Fruit fly (Drosophila melanogaster): ENCODE results near the gene Argk2.

The Argk2 gene

DNA sequence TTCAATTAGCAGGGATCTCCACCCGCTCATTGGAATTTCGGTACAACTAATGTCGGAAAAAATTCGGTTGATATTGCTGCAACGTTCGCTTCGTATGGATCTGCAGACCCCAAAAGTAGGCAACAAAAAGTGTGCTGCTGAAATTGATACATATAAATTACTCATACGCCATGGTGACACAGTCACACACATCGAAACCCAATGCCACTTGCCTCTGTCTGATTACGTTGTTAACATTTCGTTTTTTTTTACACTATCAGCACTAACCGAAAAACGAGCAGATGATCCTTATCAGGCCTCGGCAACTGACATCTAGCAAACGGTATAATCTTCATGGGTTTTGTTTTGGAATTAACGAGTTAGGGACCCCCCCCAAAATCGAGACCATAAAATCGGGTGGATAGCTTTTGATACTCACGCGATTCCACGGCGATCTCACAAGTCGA, 47.8 kb downstream of the Argk2 start (continued):
- peak; percentile 71 for TF ChIP-seq Myb (GFP tag; optimal IDR thresholded peaks at IDR 0.05)

dm6 chr3L:9095704-9096103, 48.5 kb downstream of the Argk2 start:
- no peak for TF ChIP-seq CG10147 (GFP tag; optimal IDR thresholded peaks at IDR 0.05)
- TF ChIP-seq Poxn (GFP tag; IDR thresholded peaks at IDR 0.05) = no peak
- no peak for TF ChIP-seq CG4730 (GFP tag; IDR thresholded peaks at IDR 0.05)
- TF ChIP-seq da (GFP tag; optimal IDR thresholded peaks at IDR 0.05) = no peak
- no peak for TF ChIP-seq Atf6 (GFP tag; IDR thresholded peaks at IDR 0.05)
- TF ChIP-seq sqz (GFP tag; optimal IDR thresholded peaks at IDR 0.05) = peak; percentile 43
- peak; percentile 22; the same call in 1 of the 3 replicates for TF ChIP-seq ci (GFP tag; IDR thresholded peaks at IDR 0.05)
- TF ChIP-seq CG7963 (GFP tag; IDR thresholded peaks at IDR 0.05; ENCODE audit: partially characterized antibody) = no peak
- no peak for TF ChIP-seq CG7786 (GFP tag; optimal IDR thresholded peaks at IDR 0.05)
- TF ChIP-seq sc (optimal IDR thresholded peaks at IDR 0.05) = no peak
- TF ChIP-seq sc (GFP tag; optimal IDR thresholded peaks at IDR 0.05) = no peak
- TF ChIP-seq CG6654 (GFP tag; optimal IDR thresholded peaks at IDR 0.05) = no peak
- TF ChIP-seq zen2 (GFP tag; IDR thresholded peaks at IDR 0.05; ENCODE audit: partially characterized antibody) = no peak
- TF ChIP-seq pum (GFP tag; optimal IDR thresholded peaks at IDR 0.05) = no peak
- no peak for TF ChIP-seq jing (GFP tag; optimal IDR thresholded peaks at IDR 0.05)
- TF ChIP-seq mirr (GFP tag; optimal IDR thresholded peaks at IDR 0.05) = peak; percentile 59
- TF ChIP-seq Antp (GFP tag; optimal IDR thresholded peaks at IDR 0.05) = no peak
- TF ChIP-seq Myb (GFP tag; optimal IDR thresholded peaks at IDR 0.05) = no peak
- no peak for TF ChIP-seq CG9876 (GFP tag; optimal IDR thresholded peaks at IDR 0.05)
- no peak for TF ChIP-seq CG13624 (GFP tag; optimal IDR thresholded peaks at IDR 0.05)
- TF ChIP-seq CG7928 (GFP tag; optimal IDR thresholded peaks at IDR 0.05) = no peak
- TF ChIP-seq exex (tag; optimal IDR thresholded peaks at IDR 0.05) = peak; percentile 45
- no peak for TF ChIP-seq CG6791 (GFP tag; IDR thresholded peaks at IDR 0.05; ENCODE audit: partially characterized antibody)
- TF ChIP-seq CG11247 (GFP tag; IDR thresholded peaks at IDR 0.05) = 0 out of 2 replicates have a peak, but pooled peaks have one; percentile 5
- peak; percentile 0 for TF ChIP-seq Fer1 (GFP tag; optimal IDR thresholded peaks at IDR 0.05)
- TF ChIP-seq CG4404 (GFP tag; IDR thresholded peaks at IDR 0.05) = no peak
- TF ChIP-seq eyg (GFP tag; optimal IDR thresholded peaks at IDR 0.05) = no peak
- TF ChIP-seq corto (GFP tag; optimal IDR thresholded peaks at IDR 0.05) = no peak
- TF ChIP-seq nom (GFP tag; optimal IDR thresholded peaks at IDR 0.05) = no peak
- peak; percentile 86 for TF ChIP-seq CG7987 (GFP tag; optimal IDR thresholded peaks at IDR 0.05)
- no peak for TF ChIP-seq toy (GFP tag; IDR thresholded peaks at IDR 0.05)
- no peak for TF ChIP-seq CG16863 (GFP tag; optimal IDR thresholded peaks at IDR 0.05)
- no peak for TF ChIP-seq CG11504 (tag; optimal IDR thresholded peaks at IDR 0.05)
- TF ChIP-seq Xbp1 (GFP tag; optimal IDR thresholded peaks at IDR 0.05) = no peak
- no peak for TF ChIP-seq CG16813 (GFP tag; IDR thresholded peaks at IDR 0.05; ENCODE audit: partially characterized antibody)
- peak; percentile 66 for TF ChIP-seq Med (GFP tag)
- no peak for TF ChIP-seq Pdp1 (GFP tag; optimal IDR thresholded peaks at IDR 0.05)
- TF ChIP-seq unpg (GFP tag; optimal IDR thresholded peaks at IDR 0.05) = no peak
- TF ChIP-seq CG3163 (GFP tag; optimal IDR thresholded peaks at IDR 0.05) = no peak
- no peak for TF ChIP-seq gcm2 (GFP tag; optimal IDR thresholded peaks at IDR 0.05)
- TF ChIP-seq croc (GFP tag; conservative IDR thresholded peaks at IDR 0.05) = no peak
- peak; percentile 94 for TF ChIP-seq sug (tag; optimal IDR thresholded peaks at IDR 0.05)
- no peak for TF ChIP-seq cato (GFP tag; optimal IDR thresholded peaks at IDR 0.05; ENCODE audit: borderline replicate concordance)
- no peak for TF ChIP-seq hbn (GFP tag; IDR thresholded peaks at IDR 0.05; ENCODE audit: partially characterized antibody)
- TF ChIP-seq Adf1 (GFP tag; IDR thresholded peaks at IDR 0.05) = no peak
- TF ChIP-seq CG4707 (GFP tag; optimal IDR thresholded peaks at IDR 0.05) = no peak
- no peak for TF ChIP-seq lab (GFP tag; optimal IDR thresholded peaks at IDR 0.05)
- no peak for TF ChIP-seq CG12299 (tag; optimal IDR thresholded peaks at IDR 0.05)
- no peak for TF ChIP-seq pros (GFP tag; optimal IDR thresholded peaks at IDR 0.05)
